Worm (Caenorhabditis elegans) whole organism, L1 larva: Measurements from ENCODE around the gene acr-10.

Experiments used
- C16A3.4 ChIP-seq: fragments of 150-350 bp; optimal IDR thresholded peaks from 2 replicates; lab custom pipeline; 2014; ENCODE audit warnings: missing biosample characterization, missing genetic modification characterization
- aly-2 ChIP-seq: fragments of 150-350 bp; optimal IDR thresholded peaks from 2 replicates; lab custom pipeline; 2014; ENCODE audit warnings: missing biosample characterization, missing genetic modification characterization
- blmp-1 ChIP-seq: fragments of 150-350 bp; optimal IDR thresholded peaks from 2 replicates; lab custom pipeline; 2014; ENCODE audit warnings: missing biosample characterization, missing genetic modification characterization
- ceh-63 ChIP-seq: fragments of 200-800 bp; sonication (Bioruptor generic); optimal IDR thresholded peaks from 2 replicates; lab custom pipeline; 2018; ENCODE audit warnings: mild to moderate bottlenecking, missing genetic modification characterization, missing compliant biosample characterization
- ceh-82 ChIP-seq, 3 experiments: fragments of 150-350 bp in 1 of 3; sonication (generic microtip) in 2 of 3; optimal IDR thresholded peaks; 2 replicates each; lab custom pipeline; 2014 to 2017; ENCODE audit warnings: missing biosample characterization in 3 of 3, missing genetic modification characterization in 3 of 3
- efl-1 ChIP-seq, 4 experiments: fragments of 150-350 bp; optimal IDR thresholded peaks in 3 of 4; peaks in 1 of 4; 1 replicate in 1 of 4; 2 replicates in 3 of 4; lab custom pipeline; 2014; ENCODE audit warnings: missing biosample characterization in 2 of 4, missing genetic modification characterization in 2 of 4, missing genetic modification reagents in 2 of 4
- efl-3 ChIP-seq: fragments of 200-800 bp; sonication (Bioruptor generic); optimal IDR thresholded peaks from 2 replicates; lab custom pipeline; 2018; ENCODE audit warnings: mild to moderate bottlenecking, missing genetic modification characterization, missing compliant biosample characterization
- egl-27 ChIP-seq, 2 experiments: fragments of 150-350 bp in 1 of 2; sonication (generic microtip); optimal IDR thresholded peaks; 3 replicates each; lab custom pipeline; 2017 to 2018; ENCODE audit warnings: missing biosample characterization in 2 of 2, missing genetic modification characterization in 2 of 2, missing genetic modification reagents in 2 of 2
- elt-3 ChIP-seq, 6 experiments: fragments of 150-350 bp in 1 of 6; sonication (generic microtip); optimal IDR thresholded peaks; 2 replicates each; lab custom pipeline; 2017 to 2018; ENCODE audit warnings: missing biosample characterization in 6 of 6, missing genetic modification characterization in 6 of 6, inconsistent platforms in 1 of 6
- fkh-10 ChIP-seq: sonication (generic microtip); optimal IDR thresholded peaks from 2 replicates; lab custom pipeline; 2017; ENCODE audit warnings: missing biosample characterization, missing genetic modification reagents, missing genetic modification characterization
- fkh-8 ChIP-seq: sonication (generic microtip); optimal IDR thresholded peaks from 2 replicates; lab custom pipeline; 2016; ENCODE audit warnings: mild to moderate bottlenecking, missing genetic modification characterization, missing compliant biosample characterization
- hpl-2 ChIP-seq: fragments of 150-350 bp; optimal IDR thresholded peaks from 2 replicates; lab custom pipeline; 2014; ENCODE audit warnings: missing biosample characterization, missing genetic modification reagents, missing genetic modification characterization
- lin-14 ChIP-seq: fragments of 200-800 bp; sonication (Bioruptor generic); optimal IDR thresholded peaks from 2 replicates; lab custom pipeline; 2018; ENCODE audit warnings: mild to moderate bottlenecking, missing genetic modification characterization, moderate library complexity, missing compliant biosample characterization
- lin-15B ChIP-seq: fragments of 150-350 bp; sonication (generic microtip); optimal IDR thresholded peaks from 3 replicates; lab custom pipeline; 2014; ENCODE audit warnings: missing biosample characterization, missing genetic modification characterization
- mab-9 ChIP-seq: fragments of 200-800 bp; sonication (Bioruptor generic); IDR thresholded peaks from 2 replicates; pipeline ENCODE4 v1.3.6; 2022; ENCODE audit warnings: missing genetic modification reagents, missing genetic modification characterization, missing compliant biosample characterization
- mdl-1 ChIP-seq, 2 experiments: fragments of 150-350 bp; optimal IDR thresholded peaks; 2 replicates each; lab custom pipeline; 2014 to 2017; ENCODE audit warnings: missing biosample characterization in 2 of 2, missing genetic modification characterization in 2 of 2, inconsistent platforms in 1 of 2
- nhr-11 ChIP-seq: fragments of 150-350 bp; optimal IDR thresholded peaks from 2 replicates; lab custom pipeline; 2014; ENCODE audit warnings: missing biosample characterization, missing genetic modification characterization
- nhr-12 ChIP-seq: sonication (generic microtip); optimal IDR thresholded peaks from 2 replicates; lab custom pipeline; 2017; ENCODE audit warnings: missing biosample characterization, missing genetic modification characterization
- nhr-19 ChIP-seq: fragments of 200-800 bp; sonication (Bioruptor generic); conservative IDR thresholded peaks from 2 replicates; pipeline ENCODE4 v1.3.6; 2022; ENCODE audit warnings: missing genetic modification characterization, missing compliant biosample characterization
- nhr-20 ChIP-seq: sonication (generic microtip); optimal IDR thresholded peaks from 2 replicates; lab custom pipeline; 2016; ENCODE audit warnings: mild to moderate bottlenecking, missing genetic modification characterization, missing compliant biosample characterization
- nhr-237 ChIP-seq: fragments of 150-350 bp; optimal IDR thresholded peaks from 2 replicates; lab custom pipeline; 2014; ENCODE audit warnings: missing biosample characterization, missing genetic modification characterization
- nhr-47 ChIP-seq: sonication (generic microtip); optimal IDR thresholded peaks from 2 replicates; lab custom pipeline; 2016; ENCODE audit warnings: mild to moderate bottlenecking, missing genetic modification characterization, moderate library complexity, missing compliant biosample characterization
- nhr-71 ChIP-seq: sonication (generic microtip); optimal IDR thresholded peaks from 2 replicates; lab custom pipeline; 2016; ENCODE audit warnings: mild to moderate bottlenecking, missing genetic modification characterization, moderate library complexity, missing compliant biosample characterization
- nhr-77 ChIP-seq: fragments of 150-350 bp; optimal IDR thresholded peaks from 2 replicates; lab custom pipeline; 2014; ENCODE audit warnings: missing biosample characterization, missing genetic modification characterization
- nhr-84 ChIP-seq: sonication (generic microtip); optimal IDR thresholded peaks from 2 replicates; lab custom pipeline; 2017; ENCODE audit warnings: missing biosample characterization, missing genetic modification characterization
- pqm-1 ChIP-seq: sonication (generic microtip); optimal IDR thresholded peaks from 3 replicates; lab custom pipeline; 2017; ENCODE audit warnings: missing biosample characterization, missing genetic modification characterization
- skn-1 ChIP-seq: fragments of 150-350 bp; optimal IDR thresholded peaks from 2 replicates; lab custom pipeline; 2014; ENCODE audit warnings: missing biosample characterization, missing genetic modification characterization
- snpc-4 ChIP-seq: fragments of 150-350 bp; optimal IDR thresholded peaks from 2 replicates; lab custom pipeline; 2014; ENCODE audit warnings: missing biosample characterization, missing genetic modification characterization
- snu-23 ChIP-seq: sonication (generic microtip); optimal IDR thresholded peaks from 2 replicates; lab custom pipeline; 2016; ENCODE audit warnings: missing genetic modification characterization, missing compliant biosample characterization
- sptf-1 ChIP-seq: fragments of 150-350 bp; optimal IDR thresholded peaks from 2 replicates; lab custom pipeline; 2014; ENCODE audit warnings: missing biosample characterization, missing genetic modification characterization
- tbx-2 ChIP-seq: sonication (generic microtip); optimal IDR thresholded peaks from 2 replicates; lab custom pipeline; 2016; ENCODE audit warnings: missing genetic modification characterization, missing compliant biosample characterization
- tlp-1 ChIP-seq: fragments of 150-350 bp; optimal IDR thresholded peaks from 2 replicates; lab custom pipeline; 2014; ENCODE audit warnings: missing biosample characterization, missing genetic modification characterization
- unc-98 ChIP-seq: fragments of 200-800 bp; sonication (Bioruptor generic); IDR thresholded peaks from 2 replicates; pipeline ENCODE4 v1.3.6; 2022; ENCODE audit warnings: missing genetic modification characterization, missing compliant biosample characterization
- xbp-1 ChIP-seq: sonication (generic microtip); optimal IDR thresholded peaks from 2 replicates; lab custom pipeline; 2016; ENCODE audit warnings: missing genetic modification characterization, missing compliant biosample characterization
- zag-1 ChIP-seq: fragments of 150-350 bp; optimal IDR thresholded peaks from 2 replicates; lab custom pipeline; 2014; ENCODE audit warnings: missing biosample characterization, missing genetic modification characterization
- ztf-11 ChIP-seq, 2 experiments: sonication (generic microtip); optimal IDR thresholded peaks; 2 replicates each; lab custom pipeline; 2016 to 2017; ENCODE audit warnings: missing genetic modification characterization in 2 of 2, missing biosample characterization in 1 of 2, missing compliant biosample characterization in 1 of 2
- ztf-4 ChIP-seq: fragments of 150-350 bp; optimal IDR thresholded peaks from 2 replicates; lab custom pipeline; 2014; ENCODE audit warnings: missing biosample characterization, missing genetic modification characterization

The acr-10 gene

ce11 chrX:3979146-3979545 is 42.9 kb upstream of the acr-10 start:
- TF ChIP-seq efl-1 (optimal IDR thresholded peaks at IDR 0.05; lab: Kevin White, UChicago) (no peak), efl-1 (GFP tag; optimal IDR thresholded peaks at IDR 0.05 in 1 of 2; lab: Kevin White, UChicago) (peak in 1 of 2 experiments; percentile 73), tlp-1 (tag; lab: Kevin White, UChicago) (no peak)

ce11 chrX:3982370-3982769 is 39.7 kb upstream of the acr-10 start:
- TF ChIP-seq pqm-1 (tag; lab: Kevin White, UChicago) = no peak
- no peak for TF ChIP-seq fkh-8 (tag; lab: Kevin White, UChicago)
- TF ChIP-seq blmp-1 (tag; lab: Kevin White, UChicago) = peak; percentile 14
- TF ChIP-seq lin-15B (tag; lab: Kevin White, UChicago) = no peak
- no peak for TF ChIP-seq fkh-10
- no peak for TF ChIP-seq sptf-1
- no peak for TF ChIP-seq ceh-82 (tag; optimal IDR thresholded peaks at IDR 0.05; lab: Kevin White, UChicago)

- no peak for TF ChIP-seq nhr-84 (tag; lab: Kevin White, UChicago)
- no peak for TF ChIP-seq nhr-11
- no peak for TF ChIP-seq skn-1 (tag; lab: Kevin White, UChicago)
- no peak for TF ChIP-seq zag-1 (tag; lab: Kevin White, UChicago)
- TF ChIP-seq xbp-1 (tag; lab: Kevin White, UChicago) = no peak
- TF ChIP-seq C16A3.4 (tag; lab: Kevin White, UChicago) = no peak
- no peak for TF ChIP-seq pqm-1 (tag; lab: Kevin White, UChicago)
- no peak for TF ChIP-seq snpc-4 (tag; lab: Kevin White, UChicago)
- no peak for TF ChIP-seq elt-3 (tag; optimal IDR thresholded peaks at IDR 0.05; lab: Kevin White, UChicago)
- no peak for TF ChIP-seq ztf-4 (tag; lab: Kevin White, UChicago)
- TF ChIP-seq efl-3 (GFP tag; lab: Kevin White, UChicago) = no peak
- no peak for TF ChIP-seq snu-23 (GFP tag; lab: Kevin White, UChicago)
- no peak for TF ChIP-seq unc-98
- no peak for TF ChIP-seq hpl-2 (GFP tag; lab: Kevin White, UChicago)
- no peak for TF ChIP-seq nhr-19 (GFP tag; lab: Robert Waterston, UW)
- no peak for TF ChIP-seq ceh-63 (GFP tag; lab: Kevin White, UChicago)
- TF ChIP-seq nhr-12 (tag; lab: Kevin White, UChicago) = no peak
- TF ChIP-seq ztf-11 (tag; optimal IDR thresholded peaks at IDR 0.05; lab: Kevin White, UChicago) = no peak
- no peak for TF ChIP-seq nhr-47 (tag; lab: Kevin White, UChicago)
- TF ChIP-seq nhr-237 (tag; lab: Kevin White, UChicago) = no peak
Observed at ce11 chrX:3988575-3988974, 33.5 kb upstream of the acr-10 start.

- TF ChIP-seq lin-14 (peak; percentile 44), zag-1 (tag; lab: Kevin White, UChicago) (no peak), egl-27 (tag; optimal IDR thresholded peaks at IDR 0.05; lab: Kevin White, UChicago) (no peak), nhr-71 (peak; percentile 1), nhr-11 (no peak), nhr-77 (peak; percentile 8), efl-1 (optimal IDR thresholded peaks at IDR 0.05; lab: Kevin White, UChicago) (no peak), efl-1 (GFP tag; optimal IDR thresholded peaks at IDR 0.05 in 1 of 2; lab: Kevin White, UChicago) (no peak), skn-1 (tag; lab: Kevin White, UChicago) (peak; percentile 16), nhr-20 (tag; lab: Kevin White, UChicago) (peak; percentile 11), mdl-1 (tag; optimal IDR thresholded peaks at IDR 0.05; lab: Kevin White, UChicago) (peak in 1 of 2 experiments; percentile 3), tbx-2 (tag; lab: Kevin White, UChicago) (peak; percentile 25), mab-9 (GFP tag; lab: Robert Waterston, UW) (no peak), aly-2 (tag; lab: Kevin White, UChicago) (no peak)
Observed at ce11 chrX:3990495-3990894, 31.6 kb upstream of the acr-10 start.
